Worm (Caenorhabditis elegans) whole organism, L4/young adult: Measurements from ENCODE around the gene mab-10.

ENCODE experiments used
- W03F9.2 ChIP-seq: fragments of 150-350 bp; optimal IDR thresholded peaks from 2 replicates; lab custom pipeline; 2014; ENCODE audit warnings: missing biosample characterization, missing genetic modification characterization
- dao-5 ChIP-seq: sonication (generic microtip); optimal IDR thresholded peaks from 2 replicates; lab custom pipeline; 2016; ENCODE audit warnings: missing genotype, missing genetic modification characterization, moderate library complexity, missing compliant biosample characterization
- him-1 ChIP-seq: sonication (generic microtip); optimal IDR thresholded peaks from 2 replicates; lab custom pipeline; 2016; ENCODE audit warnings: missing genotype, missing genetic modification reagents, missing genetic modification characterization, missing compliant biosample characterization

ce11 chrII:10537988-10538387, 10.1 kb downstream of the mab-10 start:
- TF ChIP-seq dao-5 (tag; lab: Kevin White, UChicago) (no peak), him-1 (tag; lab: Kevin White, UChicago) (peak; percentile 71), W03F9.2 (tag; lab: Kevin White, UChicago) (no peak)
